Fruit fly (Drosophila melanogaster): ENCODE results near the gene CG5404.

The CG5404 gene

dm6 chr3R:15688441-15688840 lies 16.0 kb upstream of the CG5404 start:
- no peak for TF ChIP-seq EcR (GFP tag; optimal IDR thresholded peaks at IDR 0.05)
- TF ChIP-seq D1 (tag; optimal IDR thresholded peaks at IDR 0.05) = no peak
- TF ChIP-seq CG34367 (tag; optimal IDR thresholded peaks at IDR 0.05) = no peak
- TF ChIP-seq fd96Ca (GFP tag; IDR thresholded peaks at IDR 0.05) = no peak
- no peak for TF ChIP-seq CG32121 (GFP tag; IDR thresholded peaks at IDR 0.05)
- TF ChIP-seq CG10348 (GFP tag; IDR thresholded peaks at IDR 0.05) = no peak
- no peak for TF ChIP-seq CG9948 (tag; optimal IDR thresholded peaks at IDR 0.05)
- TF ChIP-seq CG13204 (GFP tag; optimal IDR thresholded peaks at IDR 0.05) = no peak
- no peak for TF ChIP-seq rn (GFP tag; IDR thresholded peaks at IDR 0.05)
- TF ChIP-seq CG4496 (GFP tag; IDR thresholded peaks at IDR 0.05) = no peak
- TF ChIP-seq CG17806 (tag; optimal IDR thresholded peaks at IDR 0.05) = no peak
- no peak for TF ChIP-seq CG8159 (tag; optimal IDR thresholded peaks at IDR 0.05)
- no peak for TF ChIP-seq Pif1B (GFP tag; optimal IDR thresholded peaks at IDR 0.05)
- TF ChIP-seq CG8301 (tag; optimal IDR thresholded peaks at IDR 0.05) = no peak
- no peak for TF ChIP-seq CG12605 (GFP tag; IDR thresholded peaks at IDR 0.05)
- TF ChIP-seq gl (tag; optimal IDR thresholded peaks at IDR 0.05) = no peak

DNA sequence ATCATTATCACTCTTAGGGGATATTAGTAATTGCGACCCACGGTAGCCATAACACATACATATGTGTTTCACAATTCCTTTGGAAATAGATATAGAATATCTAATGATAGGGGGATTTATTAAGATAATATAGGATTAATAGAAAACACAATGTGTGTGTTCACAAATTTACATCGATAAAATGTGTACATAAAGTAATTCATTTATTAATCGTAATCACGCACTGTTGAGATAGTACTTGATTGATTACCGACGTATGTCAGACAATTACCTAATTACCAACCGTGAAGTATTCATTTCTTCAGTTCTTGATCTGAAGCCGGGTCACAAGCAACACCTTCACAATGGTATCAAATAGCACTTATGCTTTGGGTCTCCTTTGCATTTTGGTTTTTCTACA lies 11.7 kb upstream of the CG5404 start, which contains the start of gene CG31446:
CG31446 (plus strand) TSS at position 301 of the 400 bp plus-strand sequence.
- TF ChIP-seq Ets98B (GFP tag; IDR thresholded peaks at IDR 0.05) = no peak

DNA sequence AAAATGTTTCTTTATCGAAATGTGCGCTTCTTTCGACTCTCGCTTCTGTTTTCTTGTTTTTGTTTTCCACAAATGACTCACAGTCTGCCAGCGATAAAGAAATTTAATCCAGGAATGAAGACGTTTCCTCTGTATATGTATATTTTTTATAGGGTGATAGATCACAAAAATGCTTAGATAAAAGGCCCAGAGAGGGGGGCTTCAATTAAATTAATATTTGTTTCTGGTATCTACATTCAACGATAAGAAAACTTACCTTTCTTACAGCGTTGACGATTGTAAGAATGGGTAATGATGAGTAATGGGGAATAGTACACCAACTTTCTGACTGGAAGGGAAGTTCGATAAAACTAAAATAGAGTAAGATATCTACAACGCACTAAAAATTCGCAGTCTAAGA lies 10.1 kb upstream of the CG5404 start:
- TF ChIP-seq EcR (GFP tag; optimal IDR thresholded peaks at IDR 0.05) (no peak), gl (tag; optimal IDR thresholded peaks at IDR 0.05) (no peak), Pif1A (GFP tag; optimal IDR thresholded peaks at IDR 0.05) (no peak)

DNA sequence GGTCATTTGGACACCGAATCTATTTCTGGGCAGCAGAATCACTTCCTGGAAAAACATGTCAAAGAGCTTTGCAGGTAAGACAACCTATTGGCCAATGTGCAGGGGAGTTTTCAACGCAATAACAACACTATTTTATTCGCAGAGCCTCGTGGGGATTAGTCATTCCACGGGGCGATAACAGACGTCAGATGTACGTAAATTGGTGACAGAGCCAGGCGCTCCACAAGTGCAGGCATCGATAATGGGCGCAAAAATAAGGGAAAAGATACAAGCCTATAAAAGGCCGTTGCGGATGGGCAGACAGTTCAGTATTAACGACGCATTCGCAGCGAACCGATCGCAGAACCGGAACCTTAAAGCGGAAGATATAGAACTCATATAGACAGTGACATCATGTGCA lies 9.5 kb upstream of the CG5404 start, which contains the start of gene CG5399:
CG5399 (plus strand) TSS at position 301 of the 400 bp plus-strand sequence.
- TF ChIP-seq CG8159 (tag; optimal IDR thresholded peaks at IDR 0.05) = no peak
- TF ChIP-seq CG13204 (GFP tag; optimal IDR thresholded peaks at IDR 0.05) = no peak
- TF ChIP-seq CG4496 (GFP tag; IDR thresholded peaks at IDR 0.05) = no peak
- TF ChIP-seq CG8301 (tag; optimal IDR thresholded peaks at IDR 0.05) = no peak
- no peak for TF ChIP-seq rn (GFP tag; IDR thresholded peaks at IDR 0.05)
- TF ChIP-seq CG12605 (GFP tag; IDR thresholded peaks at IDR 0.05) = no peak
- TF ChIP-seq CG32121 (GFP tag; IDR thresholded peaks at IDR 0.05) = no peak
- no peak for TF ChIP-seq Snoo (tag; optimal IDR thresholded peaks at IDR 0.05)
- no peak for TF ChIP-seq gl (tag; optimal IDR thresholded peaks at IDR 0.05)
- TF ChIP-seq fd96Ca (GFP tag; IDR thresholded peaks at IDR 0.05) = no peak
- no peak for TF ChIP-seq Pif1A (GFP tag; optimal IDR thresholded peaks at IDR 0.05)
- TF ChIP-seq CG9948 (tag; optimal IDR thresholded peaks at IDR 0.05) = no peak
- no peak for TF ChIP-seq CG15710 (tag; optimal IDR thresholded peaks at IDR 0.05)

dm6 chr3R:15696461-15697044 lies 7.9 kb upstream of the CG5404 start:
- no peak for TF ChIP-seq CG34367 (tag; optimal IDR thresholded peaks at IDR 0.05)
- TF ChIP-seq CG15710 (tag; optimal IDR thresholded peaks at IDR 0.05) = no peak
- TF ChIP-seq CG10348 (GFP tag; IDR thresholded peaks at IDR 0.05) = no peak
- no peak for TF ChIP-seq CG17806 (tag; optimal IDR thresholded peaks at IDR 0.05)
- no peak for TF ChIP-seq CG12605 (GFP tag; IDR thresholded peaks at IDR 0.05)
- no peak for TF ChIP-seq D1 (tag; optimal IDR thresholded peaks at IDR 0.05)
- TF ChIP-seq CG14655 (GFP tag; optimal IDR thresholded peaks at IDR 0.05) = no peak

DNA sequence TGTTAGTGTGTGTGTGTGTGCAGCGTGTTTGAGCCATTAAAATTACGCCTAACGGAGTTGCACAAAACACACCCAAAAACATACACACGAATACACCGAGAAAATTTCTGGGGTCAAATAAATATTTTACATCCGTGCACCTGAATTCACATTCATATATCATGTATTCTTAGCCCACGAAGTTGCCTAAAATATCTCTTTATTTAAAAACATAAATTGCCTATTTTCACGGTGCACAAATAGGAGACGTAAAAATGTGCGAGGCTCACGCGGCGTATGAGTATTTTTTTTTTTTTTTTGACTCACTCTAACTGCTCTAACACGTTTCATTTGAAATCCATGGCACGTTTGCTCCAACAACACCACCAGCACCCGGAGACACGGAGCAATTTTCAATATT lies 3.7 kb upstream of the CG5404 start:
- TF ChIP-seq Ets98B (GFP tag; IDR thresholded peaks at IDR 0.05) = no peak
- TF ChIP-seq EcR (GFP tag; optimal IDR thresholded peaks at IDR 0.05) = no peak
- TF ChIP-seq CG8159 (tag; optimal IDR thresholded peaks at IDR 0.05) = no peak
- no peak for TF ChIP-seq CG10348 (GFP tag; IDR thresholded peaks at IDR 0.05)
- TF ChIP-seq CG14655 (GFP tag; optimal IDR thresholded peaks at IDR 0.05) = no peak
- TF ChIP-seq Snoo (tag; optimal IDR thresholded peaks at IDR 0.05) = no peak
- TF ChIP-seq CG12605 (GFP tag; IDR thresholded peaks at IDR 0.05) = no peak
- TF ChIP-seq Pif1B (GFP tag; optimal IDR thresholded peaks at IDR 0.05) = no peak
- TF ChIP-seq gl (tag; optimal IDR thresholded peaks at IDR 0.05) = no peak
- no peak for TF ChIP-seq CG15710 (tag; optimal IDR thresholded peaks at IDR 0.05)

dm6 chr3R:15716485-15716884 lies 12.0 kb downstream of the CG5404 start, which contains the start of gene CG31294:
CG31294 (minus strand) TSS chr3R:15716585.
- no peak for TF ChIP-seq CG4496 (GFP tag; IDR thresholded peaks at IDR 0.05)
- TF ChIP-seq Pif1A (GFP tag; optimal IDR thresholded peaks at IDR 0.05) = no peak
- no peak for TF ChIP-seq rn (GFP tag; IDR thresholded peaks at IDR 0.05)
- TF ChIP-seq CG10348 (GFP tag; IDR thresholded peaks at IDR 0.05) = no peak
- TF ChIP-seq Pif1B (GFP tag; optimal IDR thresholded peaks at IDR 0.05) = no peak
- TF ChIP-seq EcR (GFP tag; optimal IDR thresholded peaks at IDR 0.05) = no peak
- TF ChIP-seq gl (tag; optimal IDR thresholded peaks at IDR 0.05) = no peak
- no peak for TF ChIP-seq CG8301 (tag; optimal IDR thresholded peaks at IDR 0.05)
- no peak for TF ChIP-seq CG13204 (GFP tag; optimal IDR thresholded peaks at IDR 0.05)
- no peak for TF ChIP-seq CG15710 (tag; optimal IDR thresholded peaks at IDR 0.05)
- TF ChIP-seq fd96Ca (GFP tag; IDR thresholded peaks at IDR 0.05) = no peak
- TF ChIP-seq D1 (tag; optimal IDR thresholded peaks at IDR 0.05) = no peak
- TF ChIP-seq Snoo (tag; optimal IDR thresholded peaks at IDR 0.05) = no peak

All from whole organism, pupa.